Fruit fly (Drosophila melanogaster) whole organism, embryonic: ENCODE measurements around the gene CG12310.

Experiments used
- Abd-B ChIP-seq: fragments of 200-800 bp; sonication (Bioruptor generic); optimal IDR thresholded peaks from 2 replicates; lab custom pipeline; 2018; ENCODE audit warnings: missing biosample characterization, mild to moderate bottlenecking, missing genetic modification characterization, moderate library complexity
- BEAF-32 ChIP-seq: fragments of 200-800 bp; sonication (Bioruptor generic); optimal IDR thresholded peaks from 3 replicates; lab custom pipeline; 2017; ENCODE audit warnings: missing biosample characterization, missing genetic modification characterization, mild to moderate bottlenecking, moderate library complexity, missing genetic modification reagents
- Bteb2 ChIP-seq: fragments of 200-800 bp; sonication (Bioruptor generic); optimal IDR thresholded peaks from 2 replicates; lab custom pipeline; 2016; ENCODE audit warnings: missing biosample characterization, missing genetic modification characterization
- CG1024 ChIP-seq: fragments of 200-800 bp; sonication (Bioruptor generic); IDR thresholded peaks from 2 replicates; pipeline ENCODE4 v1.3.6; 2022; ENCODE audit warnings: missing biosample characterization, missing genetic modification characterization
- CG10979 ChIP-seq: fragments of 200-800 bp; sonication (Bioruptor generic); optimal IDR thresholded peaks from 2 replicates; lab custom pipeline; 2018; ENCODE audit warnings: missing biosample characterization, mild to moderate bottlenecking, missing genetic modification characterization, moderate library complexity
- CG12391 ChIP-seq: fragments of 200-800 bp; sonication (Bioruptor generic); optimal IDR thresholded peaks from 3 replicates; lab custom pipeline; 2018; ENCODE audit warnings: missing biosample characterization, mild to moderate bottlenecking, missing genetic modification characterization, moderate library complexity
- CG14014 ChIP-seq: fragments of 200-800 bp; sonication (Bioruptor generic); IDR thresholded peaks from 2 replicates; pipeline ENCODE4 v1.3.6; 2022; ENCODE audit warnings: missing biosample characterization, missing genetic modification characterization
- CG14050 ChIP-seq: fragments of 200-800 bp; sonication (Bioruptor generic); IDR thresholded peaks from 3 replicates; pipeline ENCODE4 v1.3.6; 2022; ENCODE audit warnings: missing biosample characterization, missing genetic modification characterization
- CG1603 ChIP-seq: fragments of 200-800 bp; sonication (Bioruptor generic); optimal IDR thresholded peaks from 2 replicates; lab custom pipeline; 2019; ENCODE audit warnings: missing biosample characterization, mild to moderate bottlenecking, missing genetic modification characterization, moderate library complexity
- CG17361 ChIP-seq: fragments of 200-800 bp; sonication (Bioruptor generic); IDR thresholded peaks from 3 replicates; pipeline ENCODE4 v1.3.6; 2022; ENCODE audit warnings: missing biosample characterization, missing genetic modification characterization
- CG18619 ChIP-seq: fragments of 200-800 bp; sonication (Bioruptor generic); optimal IDR thresholded peaks from 3 replicates; lab custom pipeline; 2017; ENCODE audit warnings: missing biosample characterization, mild to moderate bottlenecking, missing genetic modification characterization
- CG32767 ChIP-seq: fragments of 200-800 bp; sonication (Bioruptor generic); IDR thresholded peaks from 2 replicates; pipeline ENCODE4 v1.3.6; 2022; ENCODE audit warnings: missing biosample characterization, missing genetic modification characterization
- CG3847 ChIP-seq: fragments of 200-800 bp; sonication (Bioruptor generic); IDR thresholded peaks from 2 replicates; pipeline ENCODE4 v1.3.6; 2022; ENCODE audit warnings: missing biosample characterization, missing genetic modification characterization
- CG42726 ChIP-seq: fragments of 200-800 bp; sonication (Bioruptor generic); IDR thresholded peaks from 2 replicates; pipeline ENCODE4 v1.3.6; 2022; ENCODE audit warnings: missing biosample characterization, missing genetic modification characterization; ENCODE audit not compliant: partially characterized antibody
- CG8924 ChIP-seq: fragments of 200-800 bp; optimal IDR thresholded peaks from 3 replicates; lab custom pipeline; 2019; ENCODE audit warnings: missing biosample characterization, mild to moderate bottlenecking, missing genetic modification characterization, moderate library complexity
- CG8944 ChIP-seq: fragments of 200-800 bp; sonication (Bioruptor generic); optimal IDR thresholded peaks from 3 replicates; lab custom pipeline; 2016; ENCODE audit warnings: missing biosample characterization, missing genetic modification characterization
- CG9215 ChIP-seq: fragments of 200-800 bp; sonication (Bioruptor generic); IDR thresholded peaks from 2 replicates; pipeline ENCODE4 v1.3.6; 2022; ENCODE audit warnings: missing biosample characterization, missing genetic modification characterization
- CrebB ChIP-seq: fragments of 200-800 bp; sonication (Bioruptor generic); optimal IDR thresholded peaks from 3 replicates; lab custom pipeline; 2018; ENCODE audit warnings: missing biosample characterization, mild to moderate bottlenecking, missing genetic modification characterization
- Dip2 ChIP-seq: fragments of 200-800 bp; sonication (Bioruptor generic); IDR thresholded peaks from 2 replicates; pipeline ENCODE4 v1.3.6; 2022; ENCODE audit warnings: missing biosample characterization, missing genetic modification characterization
- E2f1 ChIP-seq: fragments of 200-800 bp; sonication (Bioruptor generic); IDR thresholded peaks from 2 replicates; pipeline ENCODE4 v1.3.6; 2022; ENCODE audit warnings: missing biosample characterization, missing genetic modification characterization
- ERR ChIP-seq: fragments of 200-800 bp; sonication (Bioruptor generic); optimal IDR thresholded peaks from 2 replicates; lab custom pipeline; 2016; ENCODE audit warnings: missing biosample characterization, missing genetic modification characterization
- H15 ChIP-seq: fragments of 200-800 bp; sonication (Bioruptor generic); IDR thresholded peaks from 3 replicates; pipeline ENCODE4 v1.3.6; 2022; ENCODE audit warnings: missing biosample characterization, missing genetic modification characterization
- Hr3 ChIP-seq: fragments of 200-800 bp; sonication (Bioruptor generic); optimal IDR thresholded peaks from 3 replicates; lab custom pipeline; 2016; ENCODE audit warnings: missing biosample characterization, missing genetic modification characterization
- Neu2 ChIP-seq: fragments of 200-800 bp; sonication (Bioruptor generic); optimal IDR thresholded peaks from 3 replicates; lab custom pipeline; 2016; ENCODE audit warnings: missing biosample characterization, missing genetic modification characterization, borderline replicate concordance
- PHDP ChIP-seq: fragments of 200-800 bp; sonication (Bioruptor generic); optimal IDR thresholded peaks from 3 replicates; lab custom pipeline; 2018; ENCODE audit warnings: missing biosample characterization, mild to moderate bottlenecking, missing genetic modification characterization, moderate library complexity
- Side ChIP-seq: fragments of 200-800 bp; sonication (Bioruptor generic); optimal IDR thresholded peaks from 2 replicates; lab custom pipeline; 2016; ENCODE audit warnings: missing biosample characterization, missing genetic modification characterization
- Sin3A ChIP-seq: fragments of >200 bp; optimal IDR thresholded peaks from 2 replicates; lab custom pipeline; 2018
- al ChIP-seq: fragments of 200-800 bp; sonication (Bioruptor generic); IDR thresholded peaks from 2 replicates; pipeline ENCODE4 v1.3.6; 2022; ENCODE audit warnings: missing biosample characterization, missing genetic modification characterization
- az2 ChIP-seq: fragments of 200-800 bp; sonication (Bioruptor generic); optimal IDR thresholded peaks from 3 replicates; lab custom pipeline; 2016; ENCODE audit warnings: missing biosample characterization, missing genetic modification characterization
- cad ChIP-seq: fragments of >200 bp; optimal IDR thresholded peaks from 2 replicates; lab custom pipeline; 2017; ENCODE audit warnings: missing biosample characterization, missing genetic modification characterization
- ci ChIP-seq: fragments of 200-800 bp; sonication (Bioruptor generic); IDR thresholded peaks from 3 replicates; pipeline ENCODE4 v1.3.6; 2022; ENCODE audit warnings: missing biosample characterization, missing genetic modification characterization
- cwo ChIP-seq: fragments of 200-800 bp; sonication (Bioruptor generic); optimal IDR thresholded peaks from 3 replicates; lab custom pipeline; 2017; ENCODE audit warnings: missing biosample characterization, missing genetic modification characterization, mild to moderate bottlenecking, moderate library complexity, missing genetic modification reagents
- disco-r ChIP-seq: fragments of 200-800 bp; sonication (Bioruptor generic); optimal IDR thresholded peaks from 2 replicates; lab custom pipeline; 2016; ENCODE audit warnings: missing biosample characterization, missing genetic modification characterization
- en ChIP-seq: fragments of 200-800 bp; sonication (Bioruptor generic); optimal IDR thresholded peaks from 2 replicates; lab custom pipeline; 2016; ENCODE audit warnings: missing biosample characterization, missing genetic modification characterization
- gfzf ChIP-seq: fragments of 200-800 bp; sonication (Bioruptor generic); optimal IDR thresholded peaks from 2 replicates; lab custom pipeline; 2016; ENCODE audit warnings: missing biosample characterization, mild to moderate bottlenecking, missing genetic modification characterization, moderate library complexity
- grau ChIP-seq: fragments of 200-800 bp; optimal IDR thresholded peaks from 3 replicates; lab custom pipeline; 2019; ENCODE audit warnings: missing biosample characterization, mild to moderate bottlenecking, missing genetic modification characterization, moderate library complexity
- gro ChIP-seq: fragments of 200-800 bp; sonication (Bioruptor generic); optimal IDR thresholded peaks from 2 replicates; lab custom pipeline; 2016; ENCODE audit warnings: missing biosample characterization, missing genetic modification characterization
- gt ChIP-seq: fragments of 200-800 bp; sonication (Bioruptor generic); IDR thresholded peaks from 2 replicates; pipeline ENCODE4 v1.3.6; 2022; ENCODE audit warnings: missing biosample characterization, missing genetic modification characterization
- ham ChIP-seq: fragments of 200-800 bp; sonication (Bioruptor generic); IDR thresholded peaks from 2 replicates; pipeline ENCODE4 v1.3.6; 2022; ENCODE audit warnings: missing biosample characterization, missing genetic modification characterization
- ind ChIP-seq: fragments of 200-800 bp; sonication (Bioruptor generic); optimal IDR thresholded peaks from 3 replicates; lab custom pipeline; 2016; ENCODE audit warnings: missing biosample characterization, missing genetic modification characterization
- jumu ChIP-seq: fragments of 200-800 bp; sonication (Bioruptor generic); optimal IDR thresholded peaks from 3 replicates; lab custom pipeline; 2016; ENCODE audit warnings: missing biosample characterization, missing genetic modification characterization
- maf-S ChIP-seq: fragments of 200-800 bp; sonication (Bioruptor generic); optimal IDR thresholded peaks from 2 replicates; lab custom pipeline; 2016; ENCODE audit warnings: missing biosample characterization, missing genetic modification characterization
- pan ChIP-seq, 4 experiments: fragments of >200 bp in 3 of 4; fragments of 200-800 bp in 1 of 4; sonication (Bioruptor generic) in 1 of 4; optimal IDR thresholded peaks in 3 of 4; IDR thresholded peaks in 1 of 4; 2 replicates each; pipeline versions ENCODE4 v1.3.6 to Lab custom; 2017 to 2022; ENCODE audit warnings: missing biosample characterization in 2 of 4, missing genetic modification characterization in 2 of 4, mixed read lengths in 1 of 4
- peb ChIP-seq: fragments of 200-800 bp; sonication (Bioruptor generic); IDR thresholded peaks from 2 replicates; pipeline ENCODE4 v1.3.6; 2022; ENCODE audit warnings: missing biosample characterization, missing genetic modification characterization
- prd ChIP-seq, 3 experiments: fragments of >200 bp in 2 of 3; fragments of 200-800 bp in 1 of 3; sonication (Bioruptor generic) in 1 of 3; optimal IDR thresholded peaks in 2 of 3; IDR thresholded peaks in 1 of 3; 2 replicates in 2 of 3; 3 replicates in 1 of 3; pipeline versions ENCODE4 v1.3.6 to Lab custom; 2017 to 2022; ENCODE audit warnings: missing biosample characterization in 1 of 3, missing genetic modification characterization in 1 of 3
- shn ChIP-seq: fragments of 200-800 bp; sonication (Bioruptor generic); optimal IDR thresholded peaks from 3 replicates; lab custom pipeline; 2016; ENCODE audit warnings: missing biosample characterization, missing genetic modification characterization
- ssp ChIP-seq: fragments of 200-800 bp; sonication (Bioruptor generic); IDR thresholded peaks from 2 replicates; pipeline ENCODE4 v1.3.6; 2022; ENCODE audit warnings: missing biosample characterization, missing genetic modification characterization
- unpg ChIP-seq: fragments of 200-800 bp; sonication (Bioruptor generic); optimal IDR thresholded peaks from 3 replicates; lab custom pipeline; 2018; ENCODE audit warnings: missing biosample characterization, mild to moderate bottlenecking, missing genetic modification characterization, moderate library complexity
- wor ChIP-seq: fragments of 200-800 bp; sonication (Bioruptor generic); IDR thresholded peaks from 2 replicates; pipeline ENCODE4 v1.3.6; 2022; ENCODE audit warnings: missing biosample characterization, missing genetic modification characterization

CG12310 gene

dm6 chr3L:15013957-15014692, 36.5 kb downstream of the CG12310 start, which contains the start of gene Reck (continued):
- TF ChIP-seq shn (no peak), Dip2 (GFP tag; lab: Robert Waterston, UW) (no peak), cwo (GFP tag; lab: Kevin White, UChicago) (peak; percentile 76), Side (GFP tag; lab: Kevin White, UChicago) (peak; percentile 25), CG17361 (peak; percentile 77), CG9215 (no peak), disco-r (GFP tag; lab: Kevin White, UChicago) (no peak), CG18619 (GFP tag; lab: Kevin White, UChicago) (peak; percentile 75), Hr3 (GFP tag; lab: Kevin White, UChicago) (peak; percentile 80), unpg (GFP tag; lab: Kevin White, UChicago) (peak; percentile 91), Neu2 (no peak), CG14050 (GFP tag; lab: Robert Waterston, UW) (peak; percentile 80), gt (peak; percentile 29; the same call in 1 of the 2 replicates), az2 (GFP tag; lab: Kevin White, UChicago) (peak; percentile 89), Abd-B (peak; percentile 39), CG10979 (tag; lab: Kevin White, UChicago) (peak; percentile 89), CrebB (peak; percentile 52), peb (GFP tag; lab: Robert Waterston, UW) (no peak), ERR (GFP tag; lab: Kevin White, UChicago) (no peak), BEAF-32 (GFP tag; lab: Kevin White, UChicago) (no peak), al (GFP tag; lab: Robert Waterston, UW) (peak; percentile 74), CG8944 (GFP tag; lab: Kevin White, UChicago) (peak; percentile 12), cad (no peak), CG14014 (GFP tag; lab: Robert Waterston, UW) (peak; percentile 86), Sin3A (lab: Kevin White, UChicago) (no peak), pan (optimal IDR thresholded peaks at IDR 0.05; lab: Kevin White, UChicago) (no peak), pan (GFP tag; optimal IDR thresholded peaks at IDR 0.05 in 1 of 2, IDR thresholded peaks at IDR 0.05 in 1 of 2) (peak in 1 of 2 experiments; percentile 89), CG1603 (tag; lab: Kevin White, UChicago) (peak; percentile 40), gro (no peak), gfzf (GFP tag; lab: Kevin White, UChicago) (peak; percentile 51), maf-S (GFP tag; lab: Kevin White, UChicago) (peak; percentile 15), ham (GFP tag; lab: Robert Waterston, UW) (no peak), CG42726 (GFP tag; lab: Robert Waterston, UW) (0 out of 2 replicates have a peak, but pooled peaks have one; percentile 15), E2f1 (peak; percentile 81), prd (optimal IDR thresholded peaks at IDR 0.05; lab: Kevin White, UChicago) (no peak), prd (GFP tag; IDR thresholded peaks at IDR 0.05; lab: Robert Waterston, UW) (peak; percentile 71), PHDP (peak; percentile 89), ci (GFP tag; lab: Robert Waterston, UW) (peak; percentile 94), en (peak; percentile 39), CG3847 (GFP tag; lab: Robert Waterston, UW) (peak; percentile 34; the same call in 1 of the 2 replicates), ind (GFP tag; lab: Kevin White, UChicago) (peak; percentile 81), CG8924 (peak; percentile 89), CG32767 (0 out of 2 replicates have a peak, but pooled peaks have one; percentile 19), Bteb2 (peak; percentile 59), grau (tag; lab: Kevin White, UChicago) (peak; percentile 73), jumu (GFP tag; lab: Kevin White, UChicago) (no peak), H15 (peak; percentile 67), CG1024 (peak; percentile 77), ssp (peak; percentile 39; the same call in 1 of the 2 replicates), CG12391 (peak; percentile 90), wor (GFP tag; lab: Robert Waterston, UW) (peak; percentile 44)
